Fruit fly (Drosophila melanogaster): Measurements from ENCODE around the gene CG2975.

CG2975 gene

DNA sequence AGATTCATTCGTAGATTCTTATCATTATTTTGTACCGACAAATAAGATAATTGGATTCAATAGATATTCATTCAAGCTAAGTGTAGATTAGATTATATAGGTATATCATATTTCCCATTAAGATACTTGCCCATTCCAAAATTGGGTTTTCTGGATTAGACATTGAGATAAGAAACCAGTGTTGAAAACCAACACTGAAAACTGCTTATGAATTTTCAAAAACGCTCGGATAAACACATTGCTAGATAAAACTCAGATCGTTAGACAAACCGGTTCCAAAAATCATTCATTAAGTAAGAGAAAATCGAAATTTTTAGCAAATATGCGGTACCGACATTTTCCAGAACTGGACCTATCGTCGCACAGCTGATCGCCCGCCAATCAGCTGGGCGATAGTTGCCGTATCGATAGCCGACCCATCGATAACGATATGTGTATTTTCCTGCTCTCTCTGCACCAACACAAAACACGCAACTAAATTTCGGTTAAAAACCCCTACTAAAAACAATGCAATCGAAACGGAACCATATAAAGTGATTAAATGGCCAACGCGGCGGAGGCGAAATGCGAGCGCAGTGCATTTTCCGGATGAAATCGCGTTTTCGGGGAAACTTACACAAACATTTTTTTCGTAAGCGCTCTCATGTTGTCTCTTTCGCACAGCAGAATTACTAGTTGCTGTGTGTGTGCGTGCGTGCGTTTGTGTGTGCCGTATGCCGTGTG, 45.7 kb downstream of the CG2975 start, which contains the start of the genes NTPase and lilli (continued):
- TF ChIP-seq CG4282 (GFP tag; optimal IDR thresholded peaks at IDR 0.05) (no peak), odd (GFP tag; optimal IDR thresholded peaks at IDR 0.05) (no peak), CG6854 (GFP tag; optimal IDR thresholded peaks at IDR 0.05) (no peak), Tbp (GFP tag; optimal IDR thresholded peaks at IDR 0.05) (no peak), crp (GFP tag; optimal IDR thresholded peaks at IDR 0.05) (peak; percentile 98 to 99), Scr (GFP tag; IDR thresholded peaks at IDR 0.05; ENCODE audit: partially characterized antibody) (peak; percentile 93), yki (optimal IDR thresholded peaks at IDR 0.05) (no peak), jumu (GFP tag; optimal IDR thresholded peaks at IDR 0.05) (peak; percentile 70), her (GFP tag; optimal IDR thresholded peaks at IDR 0.05) (peak; percentile 78), ranshi (GFP tag; IDR thresholded peaks at IDR 0.05) (no peak; the same call in 1 of the 2 replicates), CG4820 (GFP tag; optimal IDR thresholded peaks at IDR 0.05) (peak; percentile 59), CG4707 (GFP tag; optimal IDR thresholded peaks at IDR 0.05) (no peak), sisA (GFP tag; IDR thresholded peaks at IDR 0.05) (peak; percentile 57), CG15479 (GFP tag; optimal IDR thresholded peaks at IDR 0.05) (peak; percentile 50), br (optimal IDR thresholded peaks at IDR 0.05) (no peak), CTCF (GFP tag; optimal IDR thresholded peaks at IDR 0.05) (no peak), trh (GFP tag; optimal IDR thresholded peaks at IDR 0.05) (peak; percentile 41), HLHmδ (GFP tag; optimal IDR thresholded peaks at IDR 0.05) (no peak), wor (GFP tag; IDR thresholded peaks at IDR 0.05) (no peak)

DNA sequence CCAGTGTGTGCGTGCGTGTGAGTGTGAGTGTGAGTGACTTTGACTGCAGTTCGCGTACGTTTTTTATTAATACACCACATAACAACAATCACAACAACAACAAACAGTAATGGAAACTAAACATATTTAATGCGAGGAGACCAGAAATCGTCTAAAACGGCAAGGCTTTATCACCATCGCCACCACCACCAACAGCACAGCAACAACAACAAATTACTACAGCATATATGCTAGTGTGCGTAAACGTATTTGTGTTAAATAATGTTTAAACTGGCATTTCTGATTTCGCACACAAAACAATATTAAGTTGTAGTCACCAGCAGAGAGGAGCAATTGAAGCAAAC, 46.3 kb downstream of the CG2975 start:
- TF ChIP-seq CG8924 (tag; optimal IDR thresholded peaks at IDR 0.05) (peak; percentile 49), CG11456 (GFP tag; IDR thresholded peaks at IDR 0.05) (no peak), chif (GFP tag; optimal IDR thresholded peaks at IDR 0.05) (no peak), CG4360 (GFP tag; IDR thresholded peaks at IDR 0.05) (peak; percentile 77), lola (GFP tag; optimal IDR thresholded peaks at IDR 0.05) (peak in 1 of 3 experiments; percentile 88), Eip74EF (GFP tag; optimal IDR thresholded peaks at IDR 0.05) (peak in 1 of 2 experiments; percentile 26), Dbx (GFP tag; IDR thresholded peaks at IDR 0.05) (no peak), CG8478 (optimal IDR thresholded peaks at IDR 0.05) (peak; percentile 94), chinmo (GFP tag; IDR thresholded peaks at IDR 0.05; ENCODE audit: partially characterized antibody) (0 out of 4 replicates have a peak, but pooled peaks have one; percentile 21)

DNA sequence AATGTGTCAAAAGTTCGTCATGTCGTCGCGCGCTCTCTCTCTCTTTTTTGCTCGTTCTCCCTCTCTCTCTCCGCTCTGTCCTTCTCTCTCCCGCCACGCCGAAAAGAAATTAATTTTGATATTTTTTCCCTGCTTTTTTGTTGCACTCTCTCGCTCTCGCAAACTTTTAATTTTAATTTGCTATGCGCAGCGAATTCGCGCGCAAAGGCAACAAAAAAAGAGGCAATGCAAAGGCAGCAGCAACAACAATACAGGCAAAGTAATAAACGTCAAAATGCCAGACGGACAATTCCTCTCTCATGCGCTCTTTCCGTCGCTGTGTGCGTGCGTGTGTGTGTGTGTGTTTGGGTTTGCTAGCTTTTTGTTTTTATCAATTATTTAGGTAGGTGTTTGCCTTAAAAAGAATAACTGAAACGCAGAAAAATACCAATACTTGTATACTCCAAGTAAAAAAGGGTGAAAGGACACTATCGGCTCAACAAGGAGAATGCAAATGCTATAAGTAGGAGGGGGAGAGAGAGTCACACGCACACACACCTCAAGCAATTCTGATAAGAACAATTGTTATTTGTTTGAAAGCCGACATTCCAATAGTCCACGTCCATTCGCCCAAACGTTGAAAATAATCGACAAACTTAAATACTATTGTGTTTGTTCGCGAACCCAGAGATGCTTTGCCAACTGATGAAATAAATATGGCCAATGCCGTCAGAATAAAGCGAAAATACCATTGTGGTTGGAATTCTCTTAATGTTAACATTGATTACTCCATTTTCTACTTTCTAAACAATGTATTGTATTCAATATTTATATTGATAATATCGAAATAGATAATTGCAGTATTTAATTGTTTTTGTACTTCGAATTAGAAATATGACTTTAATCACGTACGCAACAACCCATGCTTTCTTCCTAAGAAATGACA, 47.0 kb downstream of the CG2975 start:
- TF ChIP-seq HmgZ (tag; optimal IDR thresholded peaks at IDR 0.05): peak; percentile 14
- no peak for TF ChIP-seq Spps (tag; optimal IDR thresholded peaks at IDR 0.05)
- TF ChIP-seq Ssrp (tag; optimal IDR thresholded peaks at IDR 0.05): no peak
- no peak for TF ChIP-seq run (tag; optimal IDR thresholded peaks at IDR 0.05)
- peak; percentile 72 for TF ChIP-seq sd (tag; optimal IDR thresholded peaks at IDR 0.05)
- TF ChIP-seq hkb (optimal IDR thresholded peaks at IDR 0.05): no peak
- 0 out of 2 replicates have a peak, but pooled peaks have one; percentile 34 for TF ChIP-seq hkb (GFP tag; IDR thresholded peaks at IDR 0.05)
- peak; percentile 25 for TF ChIP-seq CG3163 (GFP tag; optimal IDR thresholded peaks at IDR 0.05)
- 0 out of 3 replicates have a peak, but pooled peaks have one; percentile 15 for TF ChIP-seq Doc3 (GFP tag; IDR thresholded peaks at IDR 0.05; ENCODE audit: partially characterized antibody)
- TF ChIP-seq CG1832 (GFP tag; optimal IDR thresholded peaks at IDR 0.05): peak; percentile 36
- TF ChIP-seq sug (tag; optimal IDR thresholded peaks at IDR 0.05): no peak
- TF ChIP-seq insv (GFP tag; optimal IDR thresholded peaks at IDR 0.05): peak; percentile 41 to 93
- TF ChIP-seq CG4360 (GFP tag; IDR thresholded peaks at IDR 0.05): peak; percentile 65
- peak; percentile 77 for TF ChIP-seq abd-A (tag; optimal IDR thresholded peaks at IDR 0.05)
- no peak for TF ChIP-seq CG34376 (GFP tag; optimal IDR thresholded peaks at IDR 0.05)
- TF ChIP-seq lbe (GFP tag; optimal IDR thresholded peaks at IDR 0.05): peak; percentile 1
- peak; percentile 48 for TF ChIP-seq ewg (GFP tag; optimal IDR thresholded peaks at IDR 0.05)
- no peak for TF ChIP-seq ap (GFP tag; IDR thresholded peaks at IDR 0.05)
- peak; percentile 83 for TF ChIP-seq nom (GFP tag; optimal IDR thresholded peaks at IDR 0.05)
- no peak for TF ChIP-seq lmd (GFP tag; IDR thresholded peaks at IDR 0.05)

Measured in whole organism, embryonic.